Fruit fly (Drosophila melanogaster) whole organism, wandering third instar larva: ENCODE data around the gene Shab.

Source experiments
- Abd-B ChIP-seq: fragments of >200 bp; optimal IDR thresholded peaks from 2 replicates; lab custom pipeline; 2017; ENCODE audit warnings: missing biosample characterization, missing genetic modification characterization
- CG9705 ChIP-seq: fragments of 200-800 bp; sonication (Bioruptor generic); optimal IDR thresholded peaks from 2 replicates; lab custom pipeline; 2018; ENCODE audit warnings: missing biosample characterization, mild to moderate bottlenecking, missing genetic modification characterization
- br ChIP-seq: fragments of 200-800 bp; sonication (Bioruptor generic); optimal IDR thresholded peaks from 2 replicates; lab custom pipeline; 2016; ENCODE audit warnings: missing biosample characterization, missing genetic modification characterization
- dl ChIP-seq, 2 experiments: fragments of 175-275, 200-275 bp in 1 of 2; fragments of 200-275 bp in 1 of 2; sonication (Bioruptor generic); optimal IDR thresholded peaks; lab custom pipeline; 2018; ENCODE audit warnings: mild to moderate bottlenecking in 2 of 2, missing biosample characterization in 2 of 2, missing genetic modification characterization in 2 of 2, moderate library complexity in 2 of 2; ENCODE audit not compliant: partially characterized antibody in 2 of 2, insufficient read depth in 1 of 2
- fru ChIP-seq: fragments of 200-800 bp; sonication (Bioruptor generic); optimal IDR thresholded peaks from 3 replicates; lab custom pipeline; 2016; ENCODE audit warnings: missing biosample characterization, mild to moderate bottlenecking, missing genetic modification characterization
- jim ChIP-seq: fragments of 175-275, 200-325 bp; sonication (Bioruptor generic); optimal IDR thresholded peaks from 2 replicates; lab custom pipeline; 2016; ENCODE audit warnings: missing biosample characterization, mild to moderate bottlenecking, missing genetic modification characterization
- psq ChIP-seq: fragments of 200-800 bp; sonication (Bioruptor generic); optimal IDR thresholded peaks from 3 replicates; lab custom pipeline; 2017; ENCODE audit warnings: missing biosample characterization, mild to moderate bottlenecking, missing genetic modification characterization, moderate library complexity
- woc ChIP-seq: sonication (Bioruptor generic); optimal IDR thresholded peaks from 2 replicates; lab custom pipeline; 2016; ENCODE audit warnings: missing biosample characterization, mild to moderate bottlenecking, missing genetic modification characterization

- TF ChIP-seq psq (GFP tag; lab: Kevin White, UChicago): no peak
- TF ChIP-seq jim (GFP tag; lab: Kevin White, UChicago): no peak
- TF ChIP-seq br: no peak
- no peak for TF ChIP-seq CG9705
- no peak for TF ChIP-seq Abd-B (GFP tag; lab: Kevin White, UChicago)
- TF ChIP-seq fru (GFP tag; lab: Kevin White, UChicago): no peak
- no peak for TF ChIP-seq dl (GFP tag; optimal IDR thresholded peaks at IDR 0.05; lab: Kevin White, UChicago; ENCODE audit: insufficient read depth in 1 of 2, partially characterized antibody in 2 of 2)
- no peak for TF ChIP-seq woc
These were observed 49.2 kb upstream of the Shab start for dm6 chr3L:2845630-2846029.
